Worm (Caenorhabditis elegans) whole organism, late embryonic: ENCODE data around the gene F02C12.1.
A peak's percentile ranks its signal among the peaks of the same experiment; 100 is the strongest.

Experiments
- C08G9.2 ChIP-seq: sonication (generic microtip); optimal IDR thresholded peaks from 2 replicates; lab custom pipeline; 2016; ENCODE audit warnings: mild to moderate bottlenecking, missing genetic modification characterization, moderate library complexity, missing compliant biosample characterization
- C38D4.7 ChIP-seq: fragments of 200-800 bp; sonication (Bioruptor generic); optimal IDR thresholded peaks from 2 replicates; lab custom pipeline; 2018; ENCODE audit warnings: mild to moderate bottlenecking, missing genetic modification characterization, moderate library complexity, missing compliant biosample characterization
- F13H6.1 ChIP-seq: sonication (generic microtip); optimal IDR thresholded peaks from 2 replicates; lab custom pipeline; 2016; ENCODE audit warnings: missing genetic modification characterization, missing compliant biosample characterization
- K09A11.1 ChIP-seq: sonication (generic microtip); optimal IDR thresholded peaks from 2 replicates; lab custom pipeline; 2017; ENCODE audit warnings: antibody characterized with exemption, mild to moderate bottlenecking, missing genetic modification characterization, missing compliant biosample characterization; ENCODE audit not compliant: insufficient read depth
- T23F11.4 ChIP-seq: fragments of 200-800 bp; sonication (Bioruptor generic); optimal IDR thresholded peaks from 2 replicates; lab custom pipeline; 2018; ENCODE audit warnings: mild to moderate bottlenecking, missing genetic modification characterization, missing compliant biosample characterization
- Y22D7AL.16 ChIP-seq: sonication (generic microtip); optimal IDR thresholded peaks from 2 replicates; lab custom pipeline; 2016; ENCODE audit warnings: missing genetic modification characterization, missing compliant biosample characterization
- ahr-1 ChIP-seq: sonication (generic microtip); optimal IDR thresholded peaks from 2 replicates; lab custom pipeline; 2016; ENCODE audit warnings: missing genetic modification characterization, missing compliant biosample characterization
- ceh-14 ChIP-seq: sonication (generic microtip); optimal IDR thresholded peaks from 2 replicates; lab custom pipeline; 2016; ENCODE audit warnings: missing genotype, missing genetic modification characterization, missing compliant biosample characterization
- ceh-19 ChIP-seq: fragments of 200-800 bp; sonication (Bioruptor generic); optimal IDR thresholded peaks from 2 replicates; lab custom pipeline; 2018; ENCODE audit warnings: mild to moderate bottlenecking, missing genetic modification characterization, missing compliant biosample characterization
- ceh-2 ChIP-seq: sonication (generic microtip); optimal IDR thresholded peaks from 2 replicates; lab custom pipeline; 2016; ENCODE audit warnings: missing genotype, missing genetic modification characterization, missing compliant biosample characterization
- ceh-24 ChIP-seq: sonication (generic microtip); optimal IDR thresholded peaks from 2 replicates; lab custom pipeline; 2016; ENCODE audit warnings: mild to moderate bottlenecking, missing genetic modification characterization, missing compliant biosample characterization
- ceh-30 ChIP-seq: fragments of 150-350 bp; optimal IDR thresholded peaks from 2 replicates; lab custom pipeline; 2014; ENCODE audit warnings: missing biosample characterization, missing genetic modification characterization
- ceh-34 ChIP-seq: sonication (generic microtip); optimal IDR thresholded peaks from 2 replicates; lab custom pipeline; 2016; ENCODE audit warnings: mild to moderate bottlenecking, missing genetic modification characterization, missing compliant biosample characterization
- ceh-45 ChIP-seq: fragments of 200-800 bp; sonication (Bioruptor generic); IDR thresholded peaks from 2 replicates; pipeline ENCODE4 v1.3.6; 2022; ENCODE audit warnings: missing genetic modification reagents, missing genetic modification characterization, missing compliant biosample characterization
- ceh-9 ChIP-seq: sonication (generic microtip); optimal IDR thresholded peaks from 2 replicates; lab custom pipeline; 2016; ENCODE audit warnings: mild to moderate bottlenecking, missing genetic modification characterization, inconsistent platforms, missing compliant biosample characterization
- elt-2 ChIP-seq: sonication (generic microtip); optimal IDR thresholded peaks from 2 replicates; lab custom pipeline; 2016; ENCODE audit warnings: missing genetic modification reagents, missing genetic modification characterization, missing compliant biosample characterization
- elt-4 ChIP-seq: sonication (generic microtip); optimal IDR thresholded peaks from 2 replicates; lab custom pipeline; 2016; ENCODE audit warnings: missing genetic modification characterization, missing compliant biosample characterization
- ets-4 ChIP-seq: sonication (generic microtip); optimal IDR thresholded peaks from 2 replicates; lab custom pipeline; 2016; ENCODE audit warnings: missing genetic modification characterization, missing compliant biosample characterization
- fax-1 ChIP-seq: sonication (generic microtip); optimal IDR thresholded peaks from 2 replicates; lab custom pipeline; 2016; ENCODE audit warnings: missing genotype, missing genetic modification characterization, missing compliant biosample characterization
- fkh-6 ChIP-seq: sonication (generic microtip); optimal IDR thresholded peaks from 2 replicates; lab custom pipeline; 2016; ENCODE audit warnings: missing genetic modification characterization, missing compliant biosample characterization
- hlh-13 ChIP-seq: fragments of 200-800 bp; sonication (Bioruptor generic); optimal IDR thresholded peaks from 2 replicates; lab custom pipeline; 2018; ENCODE audit warnings: mild to moderate bottlenecking, missing genetic modification characterization, missing compliant biosample characterization
- hlh-30 ChIP-seq: sonication (generic microtip); optimal IDR thresholded peaks from 2 replicates; lab custom pipeline; 2017; ENCODE audit warnings: antibody characterized with exemption, missing genetic modification characterization, missing compliant biosample characterization; ENCODE audit not compliant: insufficient read depth
- hlh-6 ChIP-seq: sonication (generic microtip); optimal IDR thresholded peaks from 2 replicates; lab custom pipeline; 2016; ENCODE audit warnings: missing genotype, missing genetic modification characterization, missing compliant biosample characterization
- lin-11 ChIP-seq: fragments of 200-800 bp; sonication (Bioruptor generic); optimal IDR thresholded peaks from 2 replicates; lab custom pipeline; 2018; ENCODE audit warnings: mild to moderate bottlenecking, missing genetic modification characterization, missing compliant biosample characterization
- madf-2 ChIP-seq: sonication (generic microtip); optimal IDR thresholded peaks from 2 replicates; lab custom pipeline; 2017; ENCODE audit warnings: missing genetic modification characterization, missing compliant biosample characterization
- nfya-1 ChIP-seq: sonication (generic microtip); optimal IDR thresholded peaks from 2 replicates; lab custom pipeline; 2017; ENCODE audit warnings: missing genetic modification characterization, mild to moderate bottlenecking, missing compliant biosample characterization, antibody characterized with exemption, moderate library complexity
- nhr-11 ChIP-seq: fragments of 150-350 bp; optimal IDR thresholded peaks from 2 replicates; lab custom pipeline; 2014; ENCODE audit warnings: missing biosample characterization, missing genetic modification characterization
- nhr-232 ChIP-seq: sonication (generic microtip); optimal IDR thresholded peaks from 2 replicates; lab custom pipeline; 2016; ENCODE audit warnings: missing genetic modification characterization, missing compliant biosample characterization
- npax-4 ChIP-seq: sonication (generic microtip); optimal IDR thresholded peaks from 2 replicates; lab custom pipeline; 2016; ENCODE audit warnings: missing genetic modification characterization, missing compliant biosample characterization
- odd-2 ChIP-seq: sonication (generic microtip); optimal IDR thresholded peaks from 2 replicates; lab custom pipeline; 2017; ENCODE audit warnings: antibody characterized with exemption, mild to moderate bottlenecking, missing genetic modification characterization, missing compliant biosample characterization
- pag-3 ChIP-seq: sonication (generic microtip); optimal IDR thresholded peaks from 2 replicates; lab custom pipeline; 2016; ENCODE audit warnings: missing compliant biosample characterization, missing genetic modification characterization, borderline replicate concordance
- pat-9 ChIP-seq: fragments of 200-800 bp; sonication (Bioruptor generic); optimal IDR thresholded peaks from 2 replicates; lab custom pipeline; 2018; ENCODE audit warnings: mild to moderate bottlenecking, missing genetic modification characterization, moderate library complexity, missing compliant biosample characterization
- pax-1 ChIP-seq: fragments of 150-350 bp; optimal IDR thresholded peaks from 2 replicates; lab custom pipeline; 2014; ENCODE audit warnings: missing biosample characterization, missing genetic modification characterization
- pha-2 ChIP-seq: sonication (generic microtip); optimal IDR thresholded peaks from 2 replicates; lab custom pipeline; 2017; ENCODE audit warnings: mild to moderate bottlenecking, missing genetic modification characterization, missing compliant biosample characterization
- ref-2 ChIP-seq: sonication (generic microtip); optimal IDR thresholded peaks from 2 replicates; lab custom pipeline; 2016; ENCODE audit warnings: missing genetic modification characterization, missing compliant biosample characterization
- sdc-2 ChIP-seq: sonication (generic microtip); optimal IDR thresholded peaks from 2 replicates; lab custom pipeline; 2016; ENCODE audit warnings: missing genotype, missing genetic modification characterization, missing compliant biosample characterization
- sox-2 ChIP-seq: fragments of 200-800 bp; sonication (Bioruptor generic); IDR thresholded peaks from 2 replicates; pipeline ENCODE4 v1.3.6; 2022; ENCODE audit warnings: missing genetic modification reagents, missing genetic modification characterization, missing compliant biosample characterization
- sox-4 ChIP-seq: sonication (generic microtip); optimal IDR thresholded peaks from 2 replicates; lab custom pipeline; 2017; ENCODE audit warnings: mild to moderate bottlenecking, missing genetic modification characterization, inconsistent platforms, missing compliant biosample characterization
- tbx-2 ChIP-seq: sonication (generic microtip); optimal IDR thresholded peaks from 2 replicates; lab custom pipeline; 2016; ENCODE audit warnings: missing genetic modification characterization, missing compliant biosample characterization
- ttx-3 ChIP-seq: sonication (generic microtip); optimal IDR thresholded peaks from 2 replicates; lab custom pipeline; 2016; ENCODE audit warnings: missing genetic modification reagents, missing genetic modification characterization, missing compliant biosample characterization
- unc-3 ChIP-seq, 2 experiments: fragments of 200-800 bp in 1 of 2; sonication (Bioruptor generic) in 1 of 2; sonication (generic microtip) in 1 of 2; conservative IDR thresholded peaks in 1 of 2; optimal IDR thresholded peaks in 1 of 2; 2 replicates each; pipeline versions ENCODE4 v1.3.6 to Lab custom; 2016 to 2022; ENCODE audit warnings: missing compliant biosample characterization in 2 of 2, missing genetic modification characterization in 2 of 2, missing genetic modification reagents in 1 of 2
- ztf-16 ChIP-seq: sonication (generic microtip); optimal IDR thresholded peaks from 2 replicates; lab custom pipeline; 2017; ENCODE audit warnings: missing genetic modification characterization, missing compliant biosample characterization

The F02C12.1 gene

DNA sequence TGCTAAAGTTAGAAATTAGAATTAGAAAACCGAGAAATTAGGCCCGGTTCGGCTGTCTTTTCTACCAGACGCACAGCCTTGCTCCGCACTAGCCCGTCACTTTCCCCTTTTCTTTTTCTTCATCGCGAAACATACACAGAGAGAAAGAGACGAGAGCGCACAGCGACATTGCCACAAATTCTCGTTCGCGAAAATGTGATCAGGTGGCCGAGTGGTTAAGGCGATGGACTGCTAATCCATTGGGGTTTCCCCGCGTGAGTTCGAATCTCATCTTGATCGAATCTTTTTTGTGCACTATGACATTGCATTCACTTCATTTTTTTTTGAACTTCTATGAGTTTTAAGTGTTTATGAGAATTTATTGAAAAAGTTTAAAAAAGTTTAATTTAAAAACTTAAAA lies 40.6 kb downstream of the F02C12.1 start (continued):
- TF ChIP-seq ceh-45 = no peak
- no peak for TF ChIP-seq pag-3 (tag; lab: Kevin White, UChicago)
- no peak for TF ChIP-seq ztf-16 (tag; lab: Kevin White, UChicago)
- no peak for TF ChIP-seq hlh-13 (GFP tag; lab: Kevin White, UChicago)
- no peak for TF ChIP-seq ttx-3 (tag; lab: Kevin White, UChicago)
- TF ChIP-seq sdc-2 = peak; percentile 97
- no peak for TF ChIP-seq ceh-9 (tag; lab: Kevin White, UChicago)
- TF ChIP-seq ceh-34 (tag; lab: Kevin White, UChicago) = peak; percentile 17
- no peak for TF ChIP-seq ceh-19
- TF ChIP-seq hlh-6 (tag; lab: Kevin White, UChicago) = no peak
- TF ChIP-seq lin-11 (tag; lab: Kevin White, UChicago) = no peak
- TF ChIP-seq nhr-232 (tag; lab: Kevin White, UChicago) = no peak
- TF ChIP-seq elt-2 = peak; percentile 21
- TF ChIP-seq ahr-1 (tag; lab: Kevin White, UChicago) = no peak

DNA sequence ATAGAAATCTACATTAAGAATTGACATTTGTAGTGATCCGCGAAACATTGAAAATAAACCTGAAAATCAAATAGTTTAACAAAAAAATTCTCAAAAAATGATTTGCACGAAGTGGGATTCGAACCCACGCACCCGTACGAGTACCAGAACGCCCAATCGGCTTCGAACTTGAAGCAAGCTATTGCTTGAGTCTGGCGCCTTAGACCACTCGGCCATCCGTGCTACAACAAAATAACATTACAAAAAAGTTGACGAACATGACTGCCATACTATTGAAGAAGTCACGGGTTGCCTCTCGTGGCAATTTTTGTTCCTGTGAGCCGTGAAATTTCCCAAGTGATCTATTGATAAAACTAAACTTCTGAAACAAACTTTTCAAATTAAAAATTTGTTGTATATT lies 41.4 kb downstream of the F02C12.1 start:
- TF ChIP-seq ref-2 (tag; lab: Kevin White, UChicago) (no peak), pag-3 (tag; lab: Kevin White, UChicago) (no peak)

- TF ChIP-seq nhr-11 = no peak
- no peak for TF ChIP-seq npax-4
- TF ChIP-seq unc-3 (GFP tag; conservative IDR thresholded peaks at IDR 0.05; lab: Robert Waterston, UW) = no peak
- no peak for TF ChIP-seq unc-3 (tag; optimal IDR thresholded peaks at IDR 0.05; lab: Kevin White, UChicago)
- no peak for TF ChIP-seq K09A11.1 (tag; lab: Kevin White, UChicago)
- TF ChIP-seq hlh-30 (tag; lab: Kevin White, UChicago) = no peak
- TF ChIP-seq elt-4 = no peak
- no peak for TF ChIP-seq sox-4 (tag; lab: Kevin White, UChicago)
- TF ChIP-seq C08G9.2 = no peak
- no peak for TF ChIP-seq pag-3 (tag; lab: Kevin White, UChicago)
- TF ChIP-seq ceh-30 (tag; lab: Kevin White, UChicago) = no peak
- no peak for TF ChIP-seq ahr-1 (tag; lab: Kevin White, UChicago)
These were observed 42.4 kb downstream of the F02C12.1 start for ce11 chrX:13444267-13444666.

ce11 chrX:13446418-13446817 lies 44.5 kb downstream of the F02C12.1 start, which contains the start of gene set-8:
TSS of gene set-8 (plus strand) at chrX:13446718.
- no peak for TF ChIP-seq Y22D7AL.16 (tag; lab: Kevin White, UChicago)
- no peak for TF ChIP-seq sox-4 (tag; lab: Kevin White, UChicago)
- no peak for TF ChIP-seq K09A11.1 (tag; lab: Kevin White, UChicago)
- TF ChIP-seq ceh-14 (tag; lab: Kevin White, UChicago) = no peak
- TF ChIP-seq ets-4 (tag; lab: Kevin White, UChicago) = no peak
- TF ChIP-seq odd-2 (tag; lab: Kevin White, UChicago) = no peak
- no peak for TF ChIP-seq ceh-30 (tag; lab: Kevin White, UChicago)
- TF ChIP-seq pax-1 = no peak
- no peak for TF ChIP-seq hlh-6 (tag; lab: Kevin White, UChicago)
- TF ChIP-seq F13H6.1 (tag; lab: Kevin White, UChicago) = no peak
- TF ChIP-seq, all 69 proteins: peak for 0

- TF ChIP-seq elt-2 = peak; percentile 66
- peak; percentile 57 for TF ChIP-seq hlh-6 (tag; lab: Kevin White, UChicago)
- TF ChIP-seq ets-4 (tag; lab: Kevin White, UChicago) = peak; percentile 34
- TF ChIP-seq C08G9.2 = peak; percentile 74
- peak; percentile 33 for TF ChIP-seq ceh-2 (tag; lab: Kevin White, UChicago)
- peak; percentile 45 for TF ChIP-seq ceh-24 (tag; lab: Kevin White, UChicago)
- peak; percentile 70 for TF ChIP-seq pat-9 (tag; lab: Kevin White, UChicago)
- peak; percentile 67 for TF ChIP-seq fkh-6 (tag; lab: Kevin White, UChicago)
- TF ChIP-seq tbx-2 (tag; lab: Kevin White, UChicago) = peak; percentile 63
- TF ChIP-seq C38D4.7 (GFP tag; lab: Kevin White, UChicago) = peak; percentile 47
- TF ChIP-seq ahr-1 (tag; lab: Kevin White, UChicago) = peak; percentile 43
- peak; percentile 45 for TF ChIP-seq fax-1
- 0 out of 2 replicates have a peak, but pooled peaks have one; percentile 8 for TF ChIP-seq sox-2
- peak; percentile 28 for TF ChIP-seq nfya-1 (tag; lab: Kevin White, UChicago)
- peak; percentile 58 for TF ChIP-seq hlh-30 (tag; lab: Kevin White, UChicago)
- TF ChIP-seq T23F11.4 (GFP tag; lab: Kevin White, UChicago) = peak; percentile 45
- TF ChIP-seq ceh-14 (tag; lab: Kevin White, UChicago) = peak; percentile 54
- TF ChIP-seq pha-2 = peak; percentile 75
- peak; percentile 70 for TF ChIP-seq ceh-45
- peak; percentile 74 for TF ChIP-seq madf-2 (tag; lab: Kevin White, UChicago)
- peak; percentile 57 for TF ChIP-seq F13H6.1 (tag; lab: Kevin White, UChicago)
These were observed 46.8 kb downstream of the F02C12.1 start for ce11 chrX:13448665-13449099.
